Fruit fly (Drosophila melanogaster): Measurements from ENCODE around the gene CG4907.

The CG4907 gene

DNA sequence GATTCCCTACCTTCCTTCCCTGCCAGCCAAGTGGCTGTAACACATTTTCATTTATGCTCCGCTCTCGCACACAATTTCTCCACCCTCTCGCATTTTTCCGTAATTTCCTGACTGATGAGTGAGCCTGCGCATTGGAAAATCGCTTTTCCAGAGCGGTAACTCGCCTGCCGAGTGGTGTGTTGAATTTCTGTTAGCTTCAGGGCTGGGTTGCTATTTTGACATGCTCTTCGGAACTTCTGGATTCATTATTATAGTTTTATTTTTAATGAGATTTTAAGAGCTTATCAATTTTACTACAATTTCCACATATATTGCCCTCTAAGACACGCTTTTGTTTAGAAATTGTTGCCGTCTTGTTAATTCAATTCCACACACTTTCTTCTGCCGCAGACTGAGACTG, 42.4 kb upstream of the CG4907 start:
- no peak for TF ChIP-seq CG14655 (GFP tag; optimal IDR thresholded peaks at IDR 0.05)
- TF ChIP-seq CG12605 (GFP tag; IDR thresholded peaks at IDR 0.05): no peak
- no peak for TF ChIP-seq CG8301 (tag; optimal IDR thresholded peaks at IDR 0.05)
- TF ChIP-seq Ets98B (GFP tag; IDR thresholded peaks at IDR 0.05): no peak
- no peak for TF ChIP-seq CG4496 (GFP tag; IDR thresholded peaks at IDR 0.05)
- no peak for TF ChIP-seq CG17806 (tag; optimal IDR thresholded peaks at IDR 0.05)
- no peak for TF ChIP-seq CG34367 (tag; optimal IDR thresholded peaks at IDR 0.05)
- TF ChIP-seq CG10348 (GFP tag; IDR thresholded peaks at IDR 0.05): no peak
- no peak for TF ChIP-seq CG15710 (tag; optimal IDR thresholded peaks at IDR 0.05)
- TF ChIP-seq rn (GFP tag; IDR thresholded peaks at IDR 0.05): no peak
- no peak for TF ChIP-seq D1 (tag; optimal IDR thresholded peaks at IDR 0.05)
- TF ChIP-seq Pif1B (GFP tag; optimal IDR thresholded peaks at IDR 0.05): no peak
- no peak for TF ChIP-seq Pif1A (GFP tag; optimal IDR thresholded peaks at IDR 0.05)
- no peak for TF ChIP-seq CG9948 (tag; optimal IDR thresholded peaks at IDR 0.05)
- no peak for TF ChIP-seq Snoo (tag; optimal IDR thresholded peaks at IDR 0.05)
- no peak for TF ChIP-seq CG8159 (tag; optimal IDR thresholded peaks at IDR 0.05)
- no peak for TF ChIP-seq gl (tag; optimal IDR thresholded peaks at IDR 0.05)
- TF ChIP-seq CG32121 (GFP tag; IDR thresholded peaks at IDR 0.05): no peak
- no peak for TF ChIP-seq EcR (GFP tag; optimal IDR thresholded peaks at IDR 0.05)

DNA sequence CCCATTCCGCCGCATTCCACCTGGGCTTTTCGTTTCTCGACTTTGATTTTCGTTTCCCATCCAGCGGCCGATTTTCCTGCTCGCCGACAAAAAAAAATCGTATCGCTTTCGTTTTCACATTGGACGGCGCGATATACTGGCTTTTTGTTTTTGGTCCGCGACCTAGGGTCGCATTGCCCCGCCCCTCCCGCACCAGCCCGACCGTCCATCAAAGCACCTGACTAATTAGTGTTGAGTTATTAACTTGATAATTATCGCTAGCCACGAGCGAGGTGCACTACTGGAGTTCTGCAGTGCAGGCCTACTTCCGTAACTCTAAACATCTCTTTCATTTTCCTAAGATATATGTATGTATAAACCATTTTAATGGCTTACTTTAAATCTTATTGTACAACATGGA, 41.1 kb upstream of the CG4907 start:
- TF ChIP-seq CG8301 (tag; optimal IDR thresholded peaks at IDR 0.05) (no peak), CG14655 (GFP tag; optimal IDR thresholded peaks at IDR 0.05) (no peak), CG9948 (tag; optimal IDR thresholded peaks at IDR 0.05) (no peak), Ets98B (GFP tag; IDR thresholded peaks at IDR 0.05) (no peak), CG4496 (GFP tag; IDR thresholded peaks at IDR 0.05) (no peak), CG17806 (tag; optimal IDR thresholded peaks at IDR 0.05) (no peak), fd96Ca (GFP tag; IDR thresholded peaks at IDR 0.05) (no peak), rn (GFP tag; IDR thresholded peaks at IDR 0.05) (no peak), CG13204 (GFP tag; optimal IDR thresholded peaks at IDR 0.05) (no peak), CG32121 (GFP tag; IDR thresholded peaks at IDR 0.05) (no peak), CG10348 (GFP tag; IDR thresholded peaks at IDR 0.05) (no peak), CG12605 (GFP tag; IDR thresholded peaks at IDR 0.05) (no peak), gl (tag; optimal IDR thresholded peaks at IDR 0.05) (no peak), CG34367 (tag; optimal IDR thresholded peaks at IDR 0.05) (no peak), EcR (GFP tag; optimal IDR thresholded peaks at IDR 0.05) (no peak), D1 (tag; optimal IDR thresholded peaks at IDR 0.05) (no peak)

DNA sequence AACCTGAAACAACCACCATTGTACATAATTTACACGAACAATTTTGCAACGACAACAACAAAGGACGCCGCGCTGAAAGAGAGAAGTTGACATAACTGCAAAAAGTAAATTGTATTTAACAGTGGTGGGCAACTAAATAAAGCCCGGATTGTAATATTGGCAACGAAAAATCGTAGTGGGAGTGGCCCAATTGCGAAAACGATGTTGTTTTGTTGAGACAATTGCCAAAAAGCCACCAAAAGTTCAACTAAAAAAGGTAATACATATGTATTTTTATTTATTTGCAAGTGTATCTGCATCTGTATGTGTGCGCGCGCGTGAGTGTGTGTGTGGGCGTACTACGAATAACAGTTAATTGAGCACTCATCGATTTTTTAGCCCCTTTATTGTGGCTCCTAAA, 40.5 kb upstream of the CG4907 start:
- TF ChIP-seq CG8301 (tag; optimal IDR thresholded peaks at IDR 0.05) (peak; percentile 17), CG10348 (GFP tag; IDR thresholded peaks at IDR 0.05) (no peak), Pif1A (GFP tag; optimal IDR thresholded peaks at IDR 0.05) (peak; percentile 5), CG32121 (GFP tag; IDR thresholded peaks at IDR 0.05) (peak; percentile 57), CG34367 (tag; optimal IDR thresholded peaks at IDR 0.05) (no peak), Snoo (tag; optimal IDR thresholded peaks at IDR 0.05) (peak; percentile 6), CG8159 (tag; optimal IDR thresholded peaks at IDR 0.05) (peak; percentile 41), fd96Ca (GFP tag; IDR thresholded peaks at IDR 0.05) (peak; percentile 76), Ets98B (GFP tag; IDR thresholded peaks at IDR 0.05) (peak; percentile 54)

DNA sequence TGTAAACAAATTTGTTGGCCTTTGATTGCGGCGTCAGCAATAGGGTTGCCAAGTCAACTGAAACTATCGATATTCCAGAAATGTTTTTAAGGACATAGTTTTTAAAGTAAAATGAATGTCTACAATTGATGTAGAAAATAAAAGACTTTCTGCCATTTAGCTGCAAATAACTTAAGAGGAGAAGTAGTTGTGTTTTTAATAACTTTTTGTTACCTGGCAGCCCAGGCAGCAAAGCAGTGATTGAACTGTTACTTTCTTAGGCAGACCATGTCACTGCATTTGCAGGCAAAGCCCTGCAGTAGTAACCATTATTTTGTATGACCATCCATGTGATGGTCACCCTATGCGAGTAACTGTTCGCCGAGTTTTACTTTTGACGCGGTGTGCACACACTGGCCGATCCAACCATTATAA, 40.0 kb upstream of the CG4907 start, which contains the start of the genes rumi, CG7029 and Usp12-46:
Gene rumi, minus strand, starts transcription at position 64 of the 414 bp plus-strand sequence.
Gene CG7029, plus strand, starts transcription at position 368 of the 414 bp plus-strand sequence.
Gene Usp12-46, plus strand, starts transcription at position 368 of the 414 bp plus-strand sequence.
- TF ChIP-seq fd96Ca (GFP tag; IDR thresholded peaks at IDR 0.05): peak; percentile 78
- TF ChIP-seq Snoo (tag; optimal IDR thresholded peaks at IDR 0.05): peak; percentile 74
- TF ChIP-seq CG32121 (GFP tag; IDR thresholded peaks at IDR 0.05): peak; percentile 73; the same call in 1 of the 2 replicates
- TF ChIP-seq Pif1A (GFP tag; optimal IDR thresholded peaks at IDR 0.05): no peak
- no peak for TF ChIP-seq CG13204 (GFP tag; optimal IDR thresholded peaks at IDR 0.05)
- TF ChIP-seq EcR (GFP tag; optimal IDR thresholded peaks at IDR 0.05): no peak
- TF ChIP-seq Pif1B (GFP tag; optimal IDR thresholded peaks at IDR 0.05): no peak
- peak; percentile 81 for TF ChIP-seq Ets98B (GFP tag; IDR thresholded peaks at IDR 0.05)
- peak; percentile 79 for TF ChIP-seq CG15710 (tag; optimal IDR thresholded peaks at IDR 0.05)
- peak; percentile 57 for TF ChIP-seq CG9948 (tag; optimal IDR thresholded peaks at IDR 0.05)
- peak; percentile 89 for TF ChIP-seq CG4496 (GFP tag; IDR thresholded peaks at IDR 0.05)
- peak; percentile 31; the same call in 1 of the 2 replicates for TF ChIP-seq rn (GFP tag; IDR thresholded peaks at IDR 0.05)
- peak; percentile 70 for TF ChIP-seq CG8301 (tag; optimal IDR thresholded peaks at IDR 0.05)
- no peak for TF ChIP-seq D1 (tag; optimal IDR thresholded peaks at IDR 0.05)
- TF ChIP-seq gl (tag; optimal IDR thresholded peaks at IDR 0.05): peak; percentile 32
- TF ChIP-seq CG12605 (GFP tag; IDR thresholded peaks at IDR 0.05): peak; percentile 56
- peak; percentile 76 for TF ChIP-seq CG17806 (tag; optimal IDR thresholded peaks at IDR 0.05)
- TF ChIP-seq CG14655 (GFP tag; optimal IDR thresholded peaks at IDR 0.05): no peak
- TF ChIP-seq CG10348 (GFP tag; IDR thresholded peaks at IDR 0.05): 0 out of 2 replicates have a peak, but pooled peaks have one; percentile 17
- peak; percentile 73 for TF ChIP-seq CG34367 (tag; optimal IDR thresholded peaks at IDR 0.05)
- peak; percentile 79 for TF ChIP-seq CG8159 (tag; optimal IDR thresholded peaks at IDR 0.05)

DNA sequence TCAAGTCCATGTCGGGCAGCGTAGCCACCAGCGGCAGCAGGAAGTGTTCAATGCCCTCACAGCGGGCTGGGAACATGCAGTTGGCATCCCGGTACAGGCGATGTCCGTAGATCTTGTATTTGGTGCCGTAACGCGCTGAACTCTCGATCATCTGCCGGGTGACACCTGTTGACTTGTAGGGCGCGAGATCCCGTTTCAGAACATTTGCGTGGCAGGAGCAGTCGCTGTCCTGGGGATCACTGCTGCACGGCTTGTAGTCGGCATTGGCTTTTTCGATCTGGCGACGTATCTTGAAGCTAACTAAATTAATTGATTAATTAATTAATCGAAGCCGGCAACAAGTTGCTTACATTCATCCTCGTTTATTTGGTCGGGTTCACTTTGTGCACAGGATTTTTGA, 39.5 kb upstream of the CG4907 start:
- TF ChIP-seq CG8301 (tag; optimal IDR thresholded peaks at IDR 0.05) (no peak), CG13204 (GFP tag; optimal IDR thresholded peaks at IDR 0.05) (no peak), Pif1A (GFP tag; optimal IDR thresholded peaks at IDR 0.05) (no peak), rn (GFP tag; IDR thresholded peaks at IDR 0.05) (no peak), CG14655 (GFP tag; optimal IDR thresholded peaks at IDR 0.05) (no peak), Ets98B (GFP tag; IDR thresholded peaks at IDR 0.05) (no peak), CG12605 (GFP tag; IDR thresholded peaks at IDR 0.05) (no peak), CG8159 (tag; optimal IDR thresholded peaks at IDR 0.05) (no peak), Pif1B (GFP tag; optimal IDR thresholded peaks at IDR 0.05) (no peak), Snoo (tag; optimal IDR thresholded peaks at IDR 0.05) (no peak), CG32121 (GFP tag; IDR thresholded peaks at IDR 0.05) (no peak), D1 (tag; optimal IDR thresholded peaks at IDR 0.05) (no peak), EcR (GFP tag; optimal IDR thresholded peaks at IDR 0.05) (no peak), CG15710 (tag; optimal IDR thresholded peaks at IDR 0.05) (no peak), CG9948 (tag; optimal IDR thresholded peaks at IDR 0.05) (no peak), CG10348 (GFP tag; IDR thresholded peaks at IDR 0.05) (no peak)
